Fruit fly (Drosophila melanogaster) whole organism, embryonic: Measurements from ENCODE around the gene fig.

Experiments
- Awh ChIP-seq: fragments of 200-800 bp; sonication (Bioruptor generic); IDR thresholded peaks from 2 replicates; pipeline ENCODE4, ENCODE4 v1.3.6; 2022; ENCODE audit warnings: missing biosample characterization, missing genetic modification characterization
- Bgb ChIP-seq: fragments of 200-800 bp; sonication (Bioruptor generic); IDR thresholded peaks from 2 replicates; pipeline ENCODE4 v1.3.6; 2022; ENCODE audit warnings: missing biosample characterization, missing genetic modification characterization; ENCODE audit not compliant: partially characterized antibody
- CG10147 ChIP-seq: fragments of 200-800 bp; sonication (Bioruptor generic); optimal IDR thresholded peaks from 2 replicates; lab custom pipeline; 2019; ENCODE audit warnings: missing biosample characterization, mild to moderate bottlenecking, missing genetic modification characterization, moderate library complexity
- CG10209 ChIP-seq: fragments of 200-800 bp; sonication (Bioruptor generic); optimal IDR thresholded peaks from 3 replicates; lab custom pipeline; 2017; ENCODE audit warnings: missing biosample characterization, mild to moderate bottlenecking, missing genetic modification characterization, missing genetic modification reagents
- CG10366 ChIP-seq: fragments of 200-800 bp; sonication (Bioruptor generic); IDR thresholded peaks from 2 replicates; pipeline ENCODE4 v1.3.6; 2022; ENCODE audit warnings: missing biosample characterization, missing genetic modification characterization
- CG11085 ChIP-seq: fragments of 200-800 bp; sonication (Bioruptor generic); IDR thresholded peaks from 2 replicates; pipeline ENCODE4 v1.3.6; 2022; ENCODE audit warnings: missing biosample characterization, missing genetic modification characterization
- CG11093 ChIP-seq: fragments of 200-800 bp; sonication (Bioruptor generic); IDR thresholded peaks from 3 replicates; pipeline ENCODE4 v1.3.6; 2022; ENCODE audit warnings: missing biosample characterization, missing genetic modification characterization
- CG11696 ChIP-seq: fragments of 200-800 bp; sonication (Bioruptor generic); IDR thresholded peaks from 2 replicates; pipeline ENCODE4 v1.3.6; 2022; ENCODE audit warnings: missing biosample characterization, missing genetic modification characterization
- CG12104 ChIP-seq: fragments of 200-800 bp; sonication (Bioruptor generic); optimal IDR thresholded peaks from 3 replicates; lab custom pipeline; 2016; ENCODE audit warnings: missing biosample characterization, missing genetic modification characterization
- CG12299 ChIP-seq: fragments of 200-800 bp; sonication (Bioruptor generic); optimal IDR thresholded peaks from 2 replicates; lab custom pipeline; 2018; ENCODE audit warnings: missing biosample characterization, mild to moderate bottlenecking, missing genetic modification characterization
- CG12391 ChIP-seq: fragments of 200-800 bp; sonication (Bioruptor generic); optimal IDR thresholded peaks from 3 replicates; lab custom pipeline; 2018; ENCODE audit warnings: missing biosample characterization, mild to moderate bottlenecking, missing genetic modification characterization, moderate library complexity
- CG14965 ChIP-seq: fragments of 200-800 bp; sonication (Bioruptor generic); optimal IDR thresholded peaks from 2 replicates; lab custom pipeline; 2016; ENCODE audit warnings: missing biosample characterization, missing genetic modification characterization, borderline replicate concordance
- CG15514 ChIP-seq: fragments of 200-800 bp; sonication (Bioruptor generic); optimal IDR thresholded peaks from 3 replicates; lab custom pipeline; 2017; ENCODE audit warnings: missing biosample characterization, missing genetic modification characterization, mild to moderate bottlenecking, moderate library complexity, missing genetic modification reagents
- CG1602 ChIP-seq: fragments of 200-800 bp; sonication (Bioruptor generic); optimal IDR thresholded peaks from 3 replicates; lab custom pipeline; 2016; ENCODE audit warnings: missing biosample characterization, missing genetic modification characterization
- CG17361 ChIP-seq: fragments of 200-800 bp; sonication (Bioruptor generic); IDR thresholded peaks from 3 replicates; pipeline ENCODE4 v1.3.6; 2022; ENCODE audit warnings: missing biosample characterization, missing genetic modification characterization
- CG17802 ChIP-seq: fragments of 200-800 bp; sonication (Bioruptor generic); optimal IDR thresholded peaks from 2 replicates; lab custom pipeline; 2018; ENCODE audit warnings: missing biosample characterization, mild to moderate bottlenecking, missing genetic modification characterization, moderate library complexity
- CG2678 ChIP-seq: fragments of 200-800 bp; sonication (Bioruptor generic); optimal IDR thresholded peaks from 3 replicates; lab custom pipeline; 2019; ENCODE audit warnings: missing biosample characterization, mild to moderate bottlenecking, missing genetic modification characterization, moderate library complexity
- CG42726 ChIP-seq: fragments of 200-800 bp; sonication (Bioruptor generic); IDR thresholded peaks from 2 replicates; pipeline ENCODE4 v1.3.6; 2022; ENCODE audit warnings: missing biosample characterization, missing genetic modification characterization; ENCODE audit not compliant: partially characterized antibody
- CG7786 ChIP-seq: fragments of 200-800 bp; sonication (Bioruptor generic); optimal IDR thresholded peaks from 2 replicates; lab custom pipeline; 2016; ENCODE audit warnings: missing biosample characterization, missing genetic modification characterization
- CG7839 ChIP-seq: fragments of 200-800 bp; sonication (Bioruptor generic); optimal IDR thresholded peaks from 3 replicates; lab custom pipeline; 2018; ENCODE audit warnings: missing biosample characterization, mild to moderate bottlenecking, missing genetic modification characterization, moderate library complexity
- CG7963 ChIP-seq: fragments of 200-800 bp; sonication (Bioruptor generic); IDR thresholded peaks from 3 replicates; pipeline ENCODE4 v1.3.6; 2022; ENCODE audit warnings: missing biosample characterization, missing genetic modification characterization; ENCODE audit not compliant: partially characterized antibody
- CG9609 ChIP-seq: fragments of 200-800 bp; sonication (Bioruptor generic); optimal IDR thresholded peaks from 3 replicates; lab custom pipeline; 2016; ENCODE audit warnings: missing biosample characterization, missing genetic modification characterization
- Deaf1 ChIP-seq: fragments of 200-800 bp; optimal IDR thresholded peaks from 3 replicates; lab custom pipeline; 2019; ENCODE audit warnings: missing biosample characterization, mild to moderate bottlenecking, missing genetic modification characterization, moderate library complexity
- Doc3 ChIP-seq: fragments of 200-800 bp; sonication (Bioruptor generic); IDR thresholded peaks from 3 replicates; pipeline ENCODE4 v1.3.6; 2022; ENCODE audit warnings: missing biosample characterization, missing genetic modification characterization; ENCODE audit not compliant: partially characterized antibody
- Fer1 ChIP-seq: fragments of 200-800 bp; sonication (Bioruptor generic); optimal IDR thresholded peaks from 2 replicates; lab custom pipeline; 2017; ENCODE audit warnings: missing biosample characterization, mild to moderate bottlenecking, missing genetic modification characterization
- HLHmδ ChIP-seq: fragments of 200-800 bp; sonication (Bioruptor generic); optimal IDR thresholded peaks from 2 replicates; lab custom pipeline; 2018; ENCODE audit warnings: missing biosample characterization, mild to moderate bottlenecking, missing genetic modification characterization, moderate library complexity
- Lim3 ChIP-seq: fragments of 200-800 bp; sonication (Bioruptor generic); IDR thresholded peaks from 2 replicates; pipeline ENCODE4 v1.3.6; 2022; ENCODE audit warnings: missing biosample characterization, missing genetic modification characterization
- Max ChIP-seq: fragments of 200-800 bp; sonication (Bioruptor generic); optimal IDR thresholded peaks from 2 replicates; lab custom pipeline; 2016; ENCODE audit warnings: missing biosample characterization, mild to moderate bottlenecking, missing genetic modification characterization
- Mrtf ChIP-seq: fragments of 200-800 bp; sonication (Bioruptor generic); IDR thresholded peaks from 3 replicates; pipeline ENCODE4 v1.3.6; 2022; ENCODE audit warnings: missing biosample characterization, missing genetic modification characterization
- NC2β ChIP-seq: fragments of 200-800 bp; sonication (Bioruptor generic); optimal IDR thresholded peaks from 2 replicates; lab custom pipeline; 2016; ENCODE audit warnings: missing biosample characterization, missing genetic modification characterization
- NK7.1 ChIP-seq: fragments of 200-800 bp; sonication (Bioruptor generic); optimal IDR thresholded peaks from 3 replicates; lab custom pipeline; 2016; ENCODE audit warnings: missing biosample characterization, missing genetic modification characterization
- Pdp1 ChIP-seq, 2 experiments: fragments of 200-800 bp; sonication (Bioruptor generic); optimal IDR thresholded peaks; 3 replicates each; lab custom pipeline; 2016; ENCODE audit warnings: missing biosample characterization in 2 of 2, missing genetic modification characterization in 2 of 2, mild to moderate bottlenecking in 1 of 2, moderate library complexity in 1 of 2
- ash1 ChIP-seq: fragments of 200-800 bp; sonication (Bioruptor generic); optimal IDR thresholded peaks from 2 replicates; lab custom pipeline; 2018; ENCODE audit warnings: missing biosample characterization, mild to moderate bottlenecking, missing genetic modification characterization
- ato ChIP-seq: fragments of 200-800 bp; sonication (Bioruptor generic); IDR thresholded peaks from 2 replicates; pipeline ENCODE4 v1.3.6; 2022; ENCODE audit warnings: missing biosample characterization, missing genetic modification characterization; ENCODE audit not compliant: partially characterized antibody
- crc ChIP-seq: fragments of 200-800 bp; sonication (Bioruptor generic); optimal IDR thresholded peaks from 2 replicates; lab custom pipeline; 2016; ENCODE audit warnings: missing biosample characterization, missing genetic modification characterization
- dmrt99B ChIP-seq: fragments of 200-800 bp; sonication (Bioruptor generic); optimal IDR thresholded peaks from 2 replicates; lab custom pipeline; 2018; ENCODE audit warnings: missing biosample characterization, mild to moderate bottlenecking, missing genetic modification characterization, moderate library complexity
- dysf ChIP-seq: fragments of 200-800 bp; sonication (Bioruptor generic); IDR thresholded peaks from 3 replicates; pipeline ENCODE4 v1.3.6; 2022; ENCODE audit warnings: missing biosample characterization, missing genetic modification characterization
- eve ChIP-seq, 2 experiments: fragments of >200 bp; optimal IDR thresholded peaks; 2 replicates each; lab custom pipeline; 2017; ENCODE audit warnings: missing biosample characterization in 2 of 2, missing genetic modification characterization in 2 of 2
- gfzf ChIP-seq: fragments of 200-800 bp; sonication (Bioruptor generic); optimal IDR thresholded peaks from 2 replicates; lab custom pipeline; 2016; ENCODE audit warnings: missing biosample characterization, mild to moderate bottlenecking, missing genetic modification characterization, moderate library complexity
- lmd ChIP-seq: fragments of 200-800 bp; sonication (Bioruptor generic); IDR thresholded peaks from 2 replicates; pipeline ENCODE4 v1.3.6; 2022; ENCODE audit warnings: missing biosample characterization, missing genetic modification characterization
- nerfin-1 ChIP-seq: fragments of 200-800 bp; sonication (Bioruptor generic); optimal IDR thresholded peaks from 3 replicates; lab custom pipeline; 2019; ENCODE audit warnings: missing biosample characterization, mild to moderate bottlenecking, missing genetic modification characterization, moderate library complexity
- nom ChIP-seq: fragments of 200-800 bp; sonication (Bioruptor generic); optimal IDR thresholded peaks from 2 replicates; lab custom pipeline; 2017; ENCODE audit warnings: missing biosample characterization, missing genetic modification characterization, mild to moderate bottlenecking, moderate library complexity, missing genetic modification reagents
- pan ChIP-seq, 4 experiments: fragments of >200 bp in 3 of 4; fragments of 200-800 bp in 1 of 4; sonication (Bioruptor generic) in 1 of 4; optimal IDR thresholded peaks in 3 of 4; IDR thresholded peaks in 1 of 4; 2 replicates each; pipeline versions ENCODE4 v1.3.6 to Lab custom; 2017 to 2022; ENCODE audit warnings: missing biosample characterization in 2 of 4, missing genetic modification characterization in 2 of 4, mixed read lengths in 1 of 4
- ranshi ChIP-seq: fragments of 200-800 bp; sonication (Bioruptor generic); IDR thresholded peaks from 2 replicates; pipeline ENCODE4 v1.3.6; 2022; ENCODE audit warnings: missing biosample characterization, missing genetic modification characterization
- sisA ChIP-seq: fragments of 200-800 bp; sonication (Bioruptor generic); IDR thresholded peaks from 2 replicates; pipeline ENCODE4 v1.3.6; 2022; ENCODE audit warnings: missing biosample characterization, missing genetic modification characterization
- tin ChIP-seq: fragments of 200-800 bp; sonication (Bioruptor generic); optimal IDR thresholded peaks from 3 replicates; lab custom pipeline; 2016; ENCODE audit warnings: missing biosample characterization, missing genetic modification characterization
- twi ChIP-seq: fragments of 200-800 bp; optimal IDR thresholded peaks from 2 replicates; lab custom pipeline; 2019; ENCODE audit warnings: missing biosample characterization, mild to moderate bottlenecking, missing genetic modification characterization, moderate library complexity
- vnd ChIP-seq: fragments of 200-800 bp; sonication (Bioruptor generic); IDR thresholded peaks from 3 replicates; pipeline ENCODE4 v1.3.6; 2022; ENCODE audit warnings: missing biosample characterization, missing genetic modification characterization; ENCODE audit not compliant: partially characterized antibody

The fig gene

DNA sequence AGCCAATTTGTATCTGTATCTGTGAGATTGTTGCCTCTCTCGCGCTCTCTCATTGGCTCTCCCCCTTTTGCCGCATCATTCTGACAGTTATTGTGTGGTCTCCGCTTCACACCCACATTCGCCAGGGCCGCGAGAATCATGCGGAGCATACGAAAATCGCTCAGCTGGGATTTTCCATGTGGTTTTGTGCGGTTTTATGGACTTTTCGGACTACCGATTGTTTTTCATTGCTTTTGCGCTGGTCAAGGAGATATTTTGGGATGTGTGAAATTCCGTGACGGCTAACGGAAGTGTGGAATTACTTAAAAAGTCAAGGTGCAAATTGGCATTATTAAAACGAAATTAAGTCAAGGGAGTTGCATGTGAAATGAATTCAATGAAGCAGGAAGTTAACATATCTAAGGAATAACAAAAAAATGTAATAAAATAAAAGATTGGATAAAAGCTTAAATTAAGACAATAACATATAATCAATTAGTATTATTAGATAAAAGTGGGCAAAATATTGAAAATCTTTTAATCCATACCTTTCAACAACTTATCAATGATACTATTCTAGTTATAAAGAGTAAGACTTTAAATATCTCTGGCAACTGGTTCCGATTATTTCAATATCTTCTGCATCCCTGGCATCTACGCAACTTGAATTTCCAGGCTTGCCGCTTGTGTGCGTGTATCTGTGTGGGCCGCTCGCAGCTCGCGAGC lies 8.0 kb downstream of the fig start (continued):
- TF ChIP-seq vnd (GFP tag; lab: Robert Waterston, UW) (0 out of 3 replicates have a peak, but pooled peaks have one; percentile 21), Lim3 (no peak), CG17802 (tag; lab: Kevin White, UChicago) (no peak), CG15514 (GFP tag; lab: Kevin White, UChicago) (peak; percentile 98), NK7.1 (GFP tag; lab: Kevin White, UChicago) (no peak), dmrt99B (tag; lab: Kevin White, UChicago) (peak; percentile 14), CG17361 (GFP tag; lab: Robert Waterston, UW) (peak; percentile 86), crc (GFP tag; lab: Kevin White, UChicago) (no peak), nom (GFP tag; lab: Kevin White, UChicago) (no peak), CG14965 (GFP tag; lab: Kevin White, UChicago) (no peak), CG12104 (GFP tag; lab: Kevin White, UChicago) (peak; percentile 51), Awh (no peak), CG42726 (no peak), eve (GFP tag; optimal IDR thresholded peaks at IDR 0.05; lab: Kevin White, UChicago) (no peak), CG7963 (GFP tag; lab: Robert Waterston, UW) (no peak), twi (tag; lab: Kevin White, UChicago) (no peak), Deaf1 (no peak), CG11696 (GFP tag; lab: Robert Waterston, UW) (no peak), Bgb (no peak), lmd (peak; percentile 56; the same call in 1 of the 2 replicates), pan (optimal IDR thresholded peaks at IDR 0.05; lab: Kevin White, UChicago) (no peak), pan (GFP tag; optimal IDR thresholded peaks at IDR 0.05 in 1 of 2, IDR thresholded peaks at IDR 0.05 in 1 of 2) (no peak), CG12391 (tag; lab: Kevin White, UChicago) (peak; percentile 40), ranshi (GFP tag; lab: Robert Waterston, UW) (no peak), CG9609 (GFP tag; lab: Kevin White, UChicago) (no peak), CG12299 (no peak), CG11085 (no peak), Fer1 (GFP tag; lab: Kevin White, UChicago) (no peak), NC2β (no peak), Max (GFP tag; lab: Kevin White, UChicago) (peak; percentile 5), CG7839 (tag; lab: Kevin White, UChicago) (peak; percentile 45), ato (GFP tag; lab: Robert Waterston, UW) (no peak), CG10147 (GFP tag; lab: Kevin White, UChicago) (peak; percentile 40), CG10366 (GFP tag; lab: Robert Waterston, UW) (peak; percentile 25; the same call in 1 of the 2 replicates), dysf (GFP tag; lab: Robert Waterston, UW) (0 out of 3 replicates have a peak, but pooled peaks have one; percentile 33), CG11093 (GFP tag; lab: Robert Waterston, UW) (no peak), tin (GFP tag; lab: Kevin White, UChicago) (peak; percentile 23), ash1 (GFP tag; lab: Kevin White, UChicago) (no peak), CG1602 (peak; percentile 21), sisA (GFP tag; lab: Robert Waterston, UW) (no peak; the same call in 1 of the 2 replicates), CG10209 (no peak), Pdp1 (GFP tag; optimal IDR thresholded peaks at IDR 0.05; lab: Kevin White, UChicago) (peak in 1 of 2 experiments; percentile 12), Doc3 (GFP tag; lab: Robert Waterston, UW) (peak; percentile 28; the same call in 1 of the 3 replicates), CG7786 (GFP tag; lab: Kevin White, UChicago) (no peak), HLHmδ (no peak), gfzf (GFP tag; lab: Kevin White, UChicago) (no peak), Mrtf (GFP tag; lab: Robert Waterston, UW) (0 out of 3 replicates have a peak, but pooled peaks have one; percentile 39), CG2678 (tag; lab: Kevin White, UChicago) (peak; percentile 73), nerfin-1 (tag; lab: Kevin White, UChicago) (no peak)
